Worm (Caenorhabditis elegans) whole organism, young adult: ENCODE data around the gene C56E6.7.
A peak's percentile ranks its signal among the peaks of the same experiment; 100 is the strongest.

Experiments used
- F37B4.10 ChIP-seq: fragments of 200-800 bp; sonication (Bioruptor generic); IDR thresholded peaks from 2 replicates; pipeline ENCODE4 v1.3.6; 2022; ENCODE audit warnings: missing genetic modification characterization, missing compliant biosample characterization
- F49E8.2 ChIP-seq: sonication (generic microtip); optimal IDR thresholded peaks from 3 replicates; lab custom pipeline; 2017; ENCODE audit warnings: missing genetic modification characterization, mild to moderate bottlenecking, missing compliant biosample characterization, antibody characterized with exemption, moderate library complexity; ENCODE audit not compliant: insufficient read depth
- F52B5.7 ChIP-seq: sonication (generic microtip); optimal IDR thresholded peaks from 2 replicates; lab custom pipeline; 2016; ENCODE audit warnings: mild to moderate bottlenecking, missing genetic modification characterization, missing compliant biosample characterization
- K12H6.12 ChIP-seq: fragments of 200-800 bp; sonication (Bioruptor generic); optimal IDR thresholded peaks from 2 replicates; lab custom pipeline; 2018; ENCODE audit warnings: mild to moderate bottlenecking, missing genetic modification characterization, missing compliant biosample characterization
- T07F8.4 ChIP-seq: sonication (generic microtip); optimal IDR thresholded peaks from 2 replicates; lab custom pipeline; 2016; ENCODE audit warnings: mild to moderate bottlenecking, missing genetic modification characterization, moderate library complexity, missing compliant biosample characterization
- Y53F4B.3 ChIP-seq: fragments of 200-800 bp; sonication (Bioruptor generic); IDR thresholded peaks from 2 replicates; pipeline ENCODE4 v1.3.6; 2022; ENCODE audit warnings: missing genetic modification reagents, missing genetic modification characterization, missing compliant biosample characterization
- Y53G8AR.9 ChIP-seq: fragments of 200-800 bp; sonication (Bioruptor generic); conservative IDR thresholded peaks from 2 replicates; pipeline ENCODE4 v1.3.6; 2022; ENCODE audit warnings: missing genetic modification reagents, missing genetic modification characterization, missing compliant biosample characterization
- ZK185.1 ChIP-seq: sonication (generic microtip); optimal IDR thresholded peaks from 2 replicates; lab custom pipeline; 2016; ENCODE audit warnings: mild to moderate bottlenecking, missing genetic modification characterization, missing compliant biosample characterization; ENCODE audit not compliant: poor library complexity, severe bottlenecking
- ama-1 ChIP-seq, 3 experiments: fragments of 150-350 bp in 1 of 3; sonication (generic microtip) in 2 of 3; optimal IDR thresholded peaks; 2 replicates each; lab custom pipeline; 2014 to 2018; ENCODE audit warnings: missing biosample characterization in 2 of 3, missing genetic modification characterization in 2 of 3, missing genetic modification reagents in 2 of 3
- athp-1 ChIP-seq: sonication (generic microtip); optimal IDR thresholded peaks from 2 replicates; lab custom pipeline; 2017; ENCODE audit warnings: mild to moderate bottlenecking, missing genetic modification characterization, missing compliant biosample characterization
- attf-3 ChIP-seq: fragments of 200-800 bp; sonication (Bioruptor generic); conservative IDR thresholded peaks from 2 replicates; pipeline ENCODE4 v1.3.6; 2022; ENCODE audit warnings: missing genetic modification reagents, missing genetic modification characterization, missing compliant biosample characterization
- cebp-1 ChIP-seq, 2 experiments: fragments of 200-800 bp in 1 of 2; sonication (Bioruptor generic) in 1 of 2; sonication (generic microtip) in 1 of 2; IDR thresholded peaks in 1 of 2; optimal IDR thresholded peaks in 1 of 2; 2 replicates each; pipeline versions ENCODE4 v1.3.6 to Lab custom; 2017 to 2022; ENCODE audit warnings: missing compliant biosample characterization in 2 of 2, missing genetic modification characterization in 2 of 2, mild to moderate bottlenecking in 1 of 2, missing genetic modification reagents in 1 of 2, moderate library complexity in 1 of 2
- ceh-58 ChIP-seq: fragments of 200-800 bp; sonication (Bioruptor generic); IDR thresholded peaks from 2 replicates; pipeline ENCODE4 v1.3.6; 2022; ENCODE audit warnings: missing genetic modification characterization, missing compliant biosample characterization
- dox-1 ChIP-seq: fragments of 200-800 bp; sonication (Bioruptor generic); IDR thresholded peaks from 2 replicates; pipeline ENCODE4 v1.3.6; 2022; ENCODE audit warnings: missing genetic modification reagents, missing genetic modification characterization, missing compliant biosample characterization
- ets-4 ChIP-seq: fragments of 200-800 bp; sonication (Bioruptor generic); optimal IDR thresholded peaks from 2 replicates; lab custom pipeline; 2018; ENCODE audit warnings: mild to moderate bottlenecking, missing genetic modification characterization, missing compliant biosample characterization
- him-1 ChIP-seq: sonication (generic microtip); optimal IDR thresholded peaks from 2 replicates; lab custom pipeline; 2016; ENCODE audit warnings: missing genotype, missing genetic modification reagents, missing genetic modification characterization, missing compliant biosample characterization
- hmg-1.2 ChIP-seq: fragments of 200-800 bp; sonication (Bioruptor generic); IDR thresholded peaks from 2 replicates; pipeline ENCODE4 v1.3.6; 2022; ENCODE audit warnings: missing genetic modification reagents, missing genetic modification characterization, missing compliant biosample characterization
- hsf-1 ChIP-seq: fragments of 200-800 bp; sonication (Bioruptor generic); IDR thresholded peaks from 2 replicates; pipeline ENCODE4 v1.3.6; 2022; ENCODE audit warnings: missing genetic modification reagents, missing genetic modification characterization, missing compliant biosample characterization
- lag-1 ChIP-seq: fragments of 200-800 bp; sonication (Bioruptor generic); IDR thresholded peaks from 2 replicates; pipeline ENCODE4 v1.3.6; 2022; ENCODE audit warnings: missing genetic modification reagents, missing genetic modification characterization, missing compliant biosample characterization
- let-526 ChIP-seq: fragments of 200-800 bp; sonication (Bioruptor generic); IDR thresholded peaks from 2 replicates; pipeline ENCODE4 v1.3.6; 2022; ENCODE audit warnings: missing genetic modification reagents, missing genetic modification characterization, missing compliant biosample characterization
- lin-35 ChIP-seq, 3 experiments: fragments of 150-350 bp in 2 of 3; sonication (generic microtip) in 1 of 3; optimal IDR thresholded peaks; 2 replicates each; lab custom pipeline; 2014 to 2018; ENCODE audit warnings: missing biosample characterization in 3 of 3, missing genetic modification characterization in 3 of 3, missing genetic modification reagents in 3 of 3
- lin-40 ChIP-seq: sonication (generic microtip); optimal IDR thresholded peaks from 2 replicates; lab custom pipeline; 2016; ENCODE audit warnings: missing genetic modification characterization, mild to moderate bottlenecking, missing compliant biosample characterization, missing genotype, missing genetic modification reagents
- madf-6 ChIP-seq: fragments of 200-800 bp; sonication (Bioruptor generic); IDR thresholded peaks from 2 replicates; pipeline ENCODE4 v1.3.6; 2022; ENCODE audit warnings: missing genetic modification reagents, missing genetic modification characterization, missing compliant biosample characterization
- mcd-1 ChIP-seq: fragments of 200-800 bp; sonication (Bioruptor generic); IDR thresholded peaks from 2 replicates; pipeline ENCODE4 v1.3.6; 2022; ENCODE audit warnings: missing genetic modification reagents, missing genetic modification characterization, missing compliant biosample characterization
- mes-4 ChIP-seq: sonication (generic microtip); optimal IDR thresholded peaks from 2 replicates; lab custom pipeline; 2016; ENCODE audit warnings: missing genotype, missing genetic modification characterization, missing compliant biosample characterization
- mxl-1 ChIP-seq: sonication (generic microtip); optimal IDR thresholded peaks from 2 replicates; lab custom pipeline; 2016; ENCODE audit warnings: missing genetic modification characterization, missing compliant biosample characterization
- nfya-1 ChIP-seq: sonication (generic microtip); optimal IDR thresholded peaks from 2 replicates; lab custom pipeline; 2017; ENCODE audit warnings: antibody characterized with exemption, missing compliant biosample characterization, missing genetic modification characterization, borderline replicate concordance; ENCODE audit not compliant: insufficient read depth
- nfyb-1 ChIP-seq: fragments of 200-800 bp; sonication (Bioruptor generic); IDR thresholded peaks from 2 replicates; pipeline ENCODE4 v1.3.6; 2022; ENCODE audit warnings: missing genetic modification reagents, missing genetic modification characterization, missing compliant biosample characterization
- nhr-179 ChIP-seq: sonication (generic microtip); optimal IDR thresholded peaks from 2 replicates; lab custom pipeline; 2016; ENCODE audit warnings: mild to moderate bottlenecking, missing genetic modification characterization, missing compliant biosample characterization
- nhr-27 ChIP-seq: fragments of 200-800 bp; sonication (Bioruptor generic); optimal IDR thresholded peaks from 2 replicates; lab custom pipeline; 2018; ENCODE audit warnings: mild to moderate bottlenecking, missing genetic modification characterization, moderate library complexity, missing compliant biosample characterization
- nhr-80 ChIP-seq: sonication (generic microtip); optimal IDR thresholded peaks from 2 replicates; lab custom pipeline; 2016; ENCODE audit warnings: missing genetic modification characterization, missing compliant biosample characterization
- rcor-1 ChIP-seq: fragments of 200-800 bp; sonication (Bioruptor generic); IDR thresholded peaks from 2 replicates; pipeline ENCODE4 v1.3.6; 2022; ENCODE audit warnings: missing genetic modification reagents, missing genetic modification characterization, missing compliant biosample characterization
- rec-8 ChIP-seq, 2 experiments: sonication (generic microtip); optimal IDR thresholded peaks; 2 replicates each; lab custom pipeline; 2016; ENCODE audit warnings: mild to moderate bottlenecking in 2 of 2, missing genetic modification characterization in 2 of 2, missing genetic modification reagents in 2 of 2, missing genotype in 2 of 2, missing biosample characterization in 1 of 2, missing compliant biosample characterization in 1 of 2, moderate library complexity in 1 of 2
- sptf-2 ChIP-seq: fragments of 200-800 bp; sonication (Bioruptor generic); optimal IDR thresholded peaks from 2 replicates; lab custom pipeline; 2018; ENCODE audit warnings: mild to moderate bottlenecking, missing genetic modification characterization, missing compliant biosample characterization
- tbp1 ChIP-seq: fragments of 200-800 bp; sonication (Bioruptor generic); optimal IDR thresholded peaks from 2 replicates; lab custom pipeline; 2018; ENCODE audit warnings: mild to moderate bottlenecking, missing genetic modification characterization, missing compliant biosample characterization
- tbx-9 ChIP-seq: sonication (generic microtip); optimal IDR thresholded peaks from 2 replicates; lab custom pipeline; 2016; ENCODE audit warnings: borderline replicate concordance, missing genetic modification characterization, inconsistent platforms, missing compliant biosample characterization
- tlf-1 ChIP-seq: fragments of 200-800 bp; sonication (Bioruptor generic); optimal IDR thresholded peaks from 2 replicates; lab custom pipeline; 2018; ENCODE audit warnings: mild to moderate bottlenecking, missing genetic modification characterization, missing compliant biosample characterization
- zfh-2 ChIP-seq: fragments of 200-800 bp; sonication (Bioruptor generic); conservative IDR thresholded peaks from 2 replicates; pipeline ENCODE4 v1.3.6; 2022; ENCODE audit warnings: missing genetic modification reagents, missing genetic modification characterization, missing compliant biosample characterization
- zim-3 ChIP-seq: sonication (generic microtip); optimal IDR thresholded peaks from 2 replicates; lab custom pipeline; 2017; ENCODE audit warnings: mild to moderate bottlenecking, missing genetic modification characterization, moderate library complexity, missing compliant biosample characterization
- ztf-26 ChIP-seq: sonication (generic microtip); optimal IDR thresholded peaks from 2 replicates; lab custom pipeline; 2017; ENCODE audit warnings: missing genetic modification characterization, missing compliant biosample characterization

Gene C56E6.7

ce11 chrII:6561300-6561699 is 44.9 kb downstream of the C56E6.7 start, which contains the start of gene F18C5.10:
F18C5.10 (minus strand) TSS chrII:6561444.
- TF ChIP-seq tbx-9 (no peak), madf-6 (GFP tag; lab: Robert Waterston, UW) (no peak), tbp1 (GFP tag; lab: Kevin White, UChicago) (no peak), cebp-1 (GFP tag; IDR thresholded peaks at IDR 0.05; lab: Robert Waterston, UW) (no peak), cebp-1 (tag; optimal IDR thresholded peaks at IDR 0.05; lab: Kevin White, UChicago) (peak; percentile 45), zim-3 (no peak), let-526 (GFP tag; lab: Robert Waterston, UW) (0 out of 2 replicates have a peak, but pooled peaks have one; percentile 47), hsf-1 (GFP tag; lab: Robert Waterston, UW) (0 out of 2 replicates have a peak, but pooled peaks have one; percentile 47), ama-1 (optimal IDR thresholded peaks at IDR 0.05; lab: Kevin White, UChicago) (peak; percentile 89), ama-1 (GFP tag; optimal IDR thresholded peaks at IDR 0.05; lab: Kevin White, UChicago) (no peak), attf-3 (no peak)
- TF ChIP-seq, all 124 proteins: peak for 4

- TF ChIP-seq ceh-58 (GFP tag; lab: Robert Waterston, UW) (no peak), cebp-1 (GFP tag; IDR thresholded peaks at IDR 0.05; lab: Robert Waterston, UW) (peak; percentile 55), cebp-1 (tag; optimal IDR thresholded peaks at IDR 0.05; lab: Kevin White, UChicago) (peak; percentile 79), ztf-26 (peak; percentile 73), ama-1 (optimal IDR thresholded peaks at IDR 0.05; lab: Kevin White, UChicago) (peak; percentile 12), ama-1 (GFP tag; optimal IDR thresholded peaks at IDR 0.05; lab: Kevin White, UChicago) (no peak), lin-40 (tag; lab: Kevin White, UChicago) (peak; percentile 80), lag-1 (GFP tag; lab: Robert Waterston, UW) (no peak), hmg-1.2 (GFP tag; lab: Robert Waterston, UW) (peak; percentile 67; the same call in 1 of the 2 replicates), dox-1 (GFP tag; lab: Robert Waterston, UW) (0 out of 2 replicates have a peak, but pooled peaks have one; percentile 27)
Observed at ce11 chrII:6562203-6562867, 46.0 kb downstream of the C56E6.7 start.

DNA sequence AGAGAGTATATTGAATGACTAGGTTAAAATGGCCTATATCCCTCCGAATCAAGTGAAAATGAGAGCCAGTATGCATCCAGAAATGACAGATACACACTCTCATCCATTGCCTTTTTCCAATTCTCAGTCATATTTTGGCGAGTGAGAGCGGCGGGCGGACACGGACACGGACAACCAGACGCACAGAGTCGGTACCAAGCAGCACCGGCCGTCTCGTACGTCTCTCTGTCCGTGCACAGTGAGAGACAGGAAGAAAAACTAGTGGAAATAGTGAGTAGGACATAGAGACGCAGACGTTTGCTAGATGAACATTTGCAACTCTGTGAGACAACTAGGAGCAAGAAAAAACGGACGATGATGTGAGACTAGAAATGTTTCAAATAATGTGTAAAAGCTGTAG is 46.9 kb downstream of the C56E6.7 start:
- no peak for TF ChIP-seq rec-8 (tag; optimal IDR thresholded peaks at IDR 0.05; lab: Kevin White, UChicago)
- TF ChIP-seq cebp-1 (GFP tag; IDR thresholded peaks at IDR 0.05; lab: Robert Waterston, UW): no peak
- peak; percentile 46 for TF ChIP-seq cebp-1 (tag; optimal IDR thresholded peaks at IDR 0.05; lab: Kevin White, UChicago)
- no peak for TF ChIP-seq Y53G8AR.9
- TF ChIP-seq ets-4 (GFP tag; lab: Kevin White, UChicago): no peak
- no peak for TF ChIP-seq F52B5.7 (tag; lab: Kevin White, UChicago)
- no peak for TF ChIP-seq attf-3
- TF ChIP-seq Y53F4B.3 (GFP tag; lab: Robert Waterston, UW): no peak
- no peak for TF ChIP-seq F49E8.2 (tag; lab: Kevin White, UChicago)
- no peak for TF ChIP-seq tlf-1 (GFP tag; lab: Kevin White, UChicago)
- TF ChIP-seq nhr-80 (tag; lab: Kevin White, UChicago): peak; percentile 44
- TF ChIP-seq nfyb-1: 0 out of 2 replicates have a peak, but pooled peaks have one; percentile 22
- peak; percentile 49 for TF ChIP-seq zfh-2 (GFP tag; lab: Robert Waterston, UW)
- TF ChIP-seq hmg-1.2 (GFP tag; lab: Robert Waterston, UW): peak; percentile 87
- TF ChIP-seq sptf-2 (GFP tag; lab: Kevin White, UChicago): no peak
- TF ChIP-seq athp-1 (tag; lab: Kevin White, UChicago): no peak
- no peak for TF ChIP-seq F37B4.10 (GFP tag; lab: Robert Waterston, UW)
- TF ChIP-seq mes-4: no peak
- TF ChIP-seq mcd-1 (GFP tag; lab: Robert Waterston, UW): 0 out of 2 replicates have a peak, but pooled peaks have one; percentile 8
- no peak for TF ChIP-seq T07F8.4 (tag; lab: Kevin White, UChicago)
- TF ChIP-seq K12H6.12 (tag; lab: Kevin White, UChicago): no peak
- peak; percentile 11 for TF ChIP-seq tbp1 (GFP tag; lab: Kevin White, UChicago)
- TF ChIP-seq rcor-1: no peak
- no peak for TF ChIP-seq nhr-179 (tag; lab: Kevin White, UChicago)
- TF ChIP-seq nhr-27 (tag; lab: Kevin White, UChicago): no peak
- peak; percentile 10 for TF ChIP-seq ZK185.1 (tag; lab: Kevin White, UChicago)
- no peak for TF ChIP-seq mxl-1
- peak in 1 of 3 experiments; percentile 18 for TF ChIP-seq lin-35 (GFP tag; optimal IDR thresholded peaks at IDR 0.05; lab: Kevin White, UChicago)
- no peak for TF ChIP-seq him-1 (tag; lab: Kevin White, UChicago)
- TF ChIP-seq nfya-1 (tag; lab: Kevin White, UChicago): no peak
